Fruit fly (Drosophila melanogaster) whole organism: Measurements from ENCODE around the gene ClC-c.

Experiments used
- CG8478 ChIP-seq: fragments of >200 bp; optimal IDR thresholded peaks from 2 replicates; lab custom pipeline; 2018; ENCODE audit warnings: inconsistent platforms
- Dll ChIP-seq: fragments of >200 bp; optimal IDR thresholded peaks from 2 replicates; lab custom pipeline; 2017
- EcR ChIP-seq, 2 experiments: fragments of >200 bp; optimal IDR thresholded peaks; 2 replicates each; lab custom pipeline; 2017; ENCODE audit warnings: missing biosample characterization in 2 of 2, missing genetic modification characterization in 2 of 2, missing genetic modification reagents in 2 of 2
- pan ChIP-seq: fragments of >200 bp; optimal IDR thresholded peaks from 2 replicates; lab custom pipeline; 2017
- psq ChIP-seq: fragments of >200 bp; optimal IDR thresholded peaks from 2 replicates; lab custom pipeline; 2017
- usp ChIP-seq: fragments of >200 bp; optimal IDR thresholded peaks from 2 replicates; lab custom pipeline; 2017; ENCODE audit warnings: missing biosample characterization, missing genetic modification characterization, mixed read lengths

Gene ClC-c

DNA sequence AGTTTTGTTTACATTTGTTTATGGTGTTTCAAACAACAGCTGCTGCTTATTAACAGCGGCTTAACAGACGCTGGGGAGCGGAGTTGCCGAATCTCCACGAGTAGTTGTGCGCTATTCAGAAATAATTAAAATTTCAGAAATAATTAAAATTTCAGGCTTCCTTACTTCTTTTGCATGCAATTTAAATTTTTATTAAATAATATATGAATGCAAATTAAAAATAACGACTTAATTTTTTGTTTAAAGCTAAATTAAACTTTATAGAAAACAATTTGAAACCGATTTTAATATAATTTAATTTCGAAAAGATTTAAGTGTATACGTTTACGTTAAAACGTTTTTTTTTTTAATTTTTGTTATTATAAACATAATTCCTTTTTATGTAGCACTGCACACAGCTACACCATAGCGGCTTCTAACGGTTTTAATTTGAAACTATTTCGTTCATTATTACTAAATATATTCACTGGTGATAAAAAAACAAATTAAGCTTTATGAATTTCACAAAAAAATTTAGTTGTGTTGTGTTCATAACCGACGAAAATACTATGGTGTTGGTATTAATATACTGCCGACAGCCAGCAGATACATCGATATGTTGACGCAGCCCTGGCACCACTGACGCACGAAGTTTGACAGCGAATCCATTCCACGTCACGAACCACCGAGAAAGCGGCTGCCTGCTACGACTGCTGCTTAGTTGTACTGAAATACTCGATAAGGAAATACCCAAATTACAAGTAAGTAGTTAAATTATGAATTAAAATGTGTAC, 38.9 kb downstream of the ClC-c start, which contains the start of gene SsRbeta:
SsRbeta (plus strand) TSS at position 645 of the 773 bp plus-strand sequence.
- no peak for TF ChIP-seq usp
- no peak for TF ChIP-seq EcR (GFP tag; optimal IDR thresholded peaks at IDR 0.05; lab: Kevin White, UChicago)
- no peak for TF ChIP-seq CG8478 (lab: Kevin White, UChicago)
- no peak for TF ChIP-seq Dll (lab: Kevin White, UChicago)
- TF ChIP-seq psq (lab: Kevin White, UChicago): no peak
- TF ChIP-seq pan: no peak

DNA sequence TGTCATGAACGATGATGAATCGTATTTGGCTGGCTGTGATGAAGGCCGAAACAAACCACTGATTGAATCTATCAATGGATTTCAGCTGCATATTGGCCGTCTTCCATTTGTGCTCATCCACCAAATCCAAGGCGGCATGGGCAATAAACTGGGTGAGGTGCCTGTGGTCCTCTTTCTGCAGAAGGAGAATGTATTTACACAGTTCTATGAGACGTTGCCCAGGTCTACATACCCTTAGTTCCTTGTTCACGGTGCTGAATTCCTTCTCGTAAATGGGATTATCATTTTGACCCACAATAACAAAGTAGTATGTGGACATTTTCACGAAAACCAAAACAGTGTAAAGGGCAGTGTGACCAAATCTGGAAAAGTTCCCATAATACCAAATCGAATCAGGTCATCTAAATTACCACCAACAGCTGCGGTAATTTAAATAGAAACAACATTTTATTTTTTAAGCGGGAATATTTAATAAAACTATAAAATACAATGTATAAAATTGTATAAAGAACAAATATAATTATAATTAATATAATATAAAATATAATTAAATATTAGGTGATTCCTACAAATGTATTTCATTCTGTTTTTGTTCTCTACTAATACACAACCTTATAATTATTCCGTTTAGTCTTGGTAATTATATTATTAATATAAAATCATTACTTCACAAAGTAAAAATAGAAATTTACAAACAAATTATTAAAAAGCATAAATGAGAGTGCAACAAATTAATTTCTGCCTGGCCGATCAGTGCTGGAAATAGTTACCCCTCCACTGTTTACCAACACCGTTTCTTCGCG, 41.2 kb downstream of the ClC-c start, which contains the start of the genes Trs20 and elg1:
Trs20 (minus strand) TSS at position 369 of the 803 bp plus-strand sequence.
elg1 (plus strand) TSS at position 765 of the 803 bp plus-strand sequence.
- TF ChIP-seq CG8478 (lab: Kevin White, UChicago): no peak
- TF ChIP-seq EcR (GFP tag; optimal IDR thresholded peaks at IDR 0.05; lab: Kevin White, UChicago): no peak
- no peak for TF ChIP-seq Dll (lab: Kevin White, UChicago)
- TF ChIP-seq psq (lab: Kevin White, UChicago): no peak
- no peak for TF ChIP-seq pan
- TF ChIP-seq usp: no peak

DNA sequence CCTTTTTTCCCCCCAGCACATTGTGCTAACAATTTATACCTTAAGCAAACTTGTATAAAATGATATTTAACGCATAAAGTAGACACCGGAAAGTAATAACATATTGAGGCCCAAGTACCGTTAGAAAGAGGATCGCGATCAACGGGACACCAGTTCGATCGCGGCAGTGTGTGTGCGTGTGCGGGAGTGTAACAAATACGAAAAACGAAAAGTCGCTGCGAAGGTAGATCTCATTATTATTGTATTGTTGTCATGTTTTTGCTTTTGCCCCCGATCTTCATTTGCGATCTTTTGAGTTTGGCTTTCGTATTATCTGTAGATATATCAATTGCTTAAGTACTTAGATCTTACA, 41.8 kb downstream of the ClC-c start:
- TF ChIP-seq usp: no peak
- no peak for TF ChIP-seq Dll (lab: Kevin White, UChicago)
- TF ChIP-seq EcR (GFP tag; optimal IDR thresholded peaks at IDR 0.05; lab: Kevin White, UChicago): no peak
- no peak for TF ChIP-seq pan
- TF ChIP-seq psq (lab: Kevin White, UChicago): no peak
- TF ChIP-seq CG8478 (lab: Kevin White, UChicago): no peak

DNA sequence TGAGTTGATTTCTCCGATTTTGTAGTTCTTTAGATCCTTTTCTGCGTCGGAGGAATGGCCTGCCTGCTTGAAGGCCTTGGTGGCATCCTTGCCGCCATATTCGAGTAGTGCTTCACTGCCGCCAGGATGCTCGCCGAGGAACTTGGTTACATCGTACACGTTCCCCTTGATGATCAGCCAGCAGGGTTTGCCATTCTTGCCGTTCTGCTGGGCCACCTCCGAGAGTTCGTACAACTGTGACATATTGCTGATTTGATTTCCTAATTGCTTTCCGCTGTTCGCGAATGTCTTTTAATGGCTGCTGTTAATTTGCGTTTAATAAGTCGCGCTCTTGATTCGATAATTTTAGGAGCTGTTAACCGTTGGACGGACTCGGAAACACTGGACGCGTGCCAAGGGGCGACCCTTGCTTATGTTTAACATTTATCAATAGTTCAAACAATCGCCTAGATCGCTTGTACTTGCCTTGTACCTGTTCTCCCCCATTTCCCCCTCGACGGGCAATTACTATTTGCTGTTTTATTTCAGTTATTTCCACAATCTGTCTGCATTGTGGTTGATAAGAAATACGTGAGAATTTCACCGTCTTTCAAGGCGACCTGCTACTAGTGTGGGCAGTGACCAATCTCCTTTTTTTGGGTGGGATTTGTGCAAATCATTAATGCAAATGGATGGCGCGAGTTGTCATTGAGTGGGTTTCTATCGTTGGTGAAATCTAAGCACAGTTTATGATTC, 46.7 kb downstream of the ClC-c start:
- TF ChIP-seq psq (lab: Kevin White, UChicago) (no peak), pan (no peak), usp (no peak), EcR (GFP tag; optimal IDR thresholded peaks at IDR 0.05; lab: Kevin White, UChicago) (no peak), Dll (lab: Kevin White, UChicago) (no peak), CG8478 (lab: Kevin White, UChicago) (no peak)

DNA sequence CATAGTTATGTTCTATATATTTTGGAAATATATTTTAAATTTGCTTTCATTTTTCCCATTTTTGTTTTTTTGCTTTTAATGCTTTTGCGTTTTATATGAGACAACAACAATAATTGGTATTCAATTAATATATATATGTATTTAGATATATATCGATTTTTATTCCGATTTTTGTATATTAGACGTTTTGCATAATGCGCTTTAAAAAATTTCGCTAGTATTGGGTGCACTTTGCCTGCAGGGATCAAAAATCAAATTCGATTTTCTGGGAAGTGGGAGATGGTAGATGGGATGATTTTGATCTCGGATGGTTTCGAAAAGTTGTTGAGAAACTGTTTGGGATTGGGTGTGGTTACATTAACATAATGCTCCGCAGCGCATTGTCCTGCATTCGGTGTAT, 47.5 kb downstream of the ClC-c start, which contains the start of gene CG5157:
CG5157 (minus strand) TSS at position 101 of the 400 bp plus-strand sequence.
- TF ChIP-seq usp (no peak), CG8478 (lab: Kevin White, UChicago) (no peak), psq (lab: Kevin White, UChicago) (no peak), EcR (GFP tag; optimal IDR thresholded peaks at IDR 0.05; lab: Kevin White, UChicago) (no peak), pan (no peak), Dll (lab: Kevin White, UChicago) (no peak)

DNA sequence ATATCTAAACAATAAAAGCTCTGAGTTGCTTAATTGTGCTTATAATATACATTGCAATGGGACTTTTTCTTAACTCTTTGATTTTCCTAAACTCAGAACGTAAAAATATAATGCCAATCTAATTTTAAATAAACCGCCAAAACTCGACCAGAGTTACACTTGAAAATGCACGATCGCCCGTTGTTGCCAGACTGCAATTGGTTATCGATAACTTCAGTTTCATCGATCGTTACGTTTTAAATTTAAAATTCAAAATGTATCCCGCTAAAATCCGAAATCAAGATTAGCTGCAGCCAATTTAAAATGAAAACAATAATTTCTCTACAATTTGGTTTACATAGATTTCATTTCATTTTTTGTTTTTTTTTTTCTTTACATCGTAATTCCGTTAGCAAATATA, 48.9 kb downstream of the ClC-c start:
- TF ChIP-seq usp: no peak

DNA sequence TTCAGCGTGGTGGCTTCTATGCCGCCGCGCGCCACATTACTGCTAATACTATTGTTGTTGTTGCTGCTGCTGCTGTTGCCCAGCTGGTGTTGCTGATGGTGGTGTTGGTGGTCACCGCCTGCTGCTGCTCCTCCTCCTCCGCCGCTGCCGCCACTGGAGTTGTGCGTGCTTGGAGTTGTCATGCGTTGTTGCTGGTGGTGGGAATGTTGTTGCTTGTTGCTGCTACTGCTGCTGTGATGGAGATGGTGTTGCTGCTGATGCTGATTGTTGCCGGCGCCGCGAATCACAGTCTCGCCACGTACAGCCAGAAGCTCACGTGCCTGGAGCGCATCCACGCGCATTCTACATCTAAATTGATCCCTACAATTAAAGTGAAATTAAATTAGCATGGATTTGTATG, 51.3 kb downstream of the ClC-c start:
- TF ChIP-seq CG8478 (lab: Kevin White, UChicago) (no peak), Dll (lab: Kevin White, UChicago) (no peak), psq (lab: Kevin White, UChicago) (no peak), pan (no peak)

DNA sequence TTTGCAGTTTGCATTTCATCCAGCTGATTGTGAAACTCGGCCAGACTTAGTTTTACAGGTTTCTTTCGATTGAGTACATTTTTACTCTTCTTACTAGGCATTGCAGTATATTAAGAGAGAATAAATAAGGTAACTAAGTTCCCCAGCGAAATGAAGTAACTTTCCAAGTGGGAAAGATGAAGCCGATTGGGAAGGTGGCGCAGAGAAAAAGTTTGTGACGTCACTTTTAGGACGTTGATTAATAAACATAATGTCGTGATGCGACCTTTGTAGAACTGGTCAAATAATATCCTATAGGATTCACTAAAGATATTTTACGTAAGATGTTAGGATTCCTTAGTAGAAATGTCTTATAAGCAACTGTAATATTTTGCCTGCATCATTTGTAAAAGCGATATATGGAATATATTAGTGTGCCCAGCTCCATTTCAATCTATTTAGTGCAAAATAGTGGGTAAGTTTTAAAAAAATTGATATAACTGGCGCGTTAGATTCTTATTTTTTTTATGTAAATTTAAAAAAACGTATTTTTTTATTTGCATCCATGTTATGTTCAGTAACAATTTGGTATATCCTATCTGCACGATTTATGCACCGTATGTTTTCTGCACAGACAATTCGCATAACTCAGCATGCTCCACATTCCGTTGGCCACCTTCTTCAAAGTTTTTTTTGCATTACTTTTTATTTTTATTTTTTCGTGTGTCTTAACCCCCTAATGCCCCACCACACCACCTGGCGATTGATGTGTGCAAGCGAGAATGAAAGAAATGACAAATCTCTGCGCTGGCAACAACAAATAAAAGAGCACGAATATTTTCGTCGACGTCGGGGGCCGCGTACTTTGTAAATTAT, 53.7 kb downstream of the ClC-c start, which contains the start of gene CG32152:
CG32152 (minus strand) TSS at position 352 of the 855 bp plus-strand sequence.
- TF ChIP-seq CG8478 (lab: Kevin White, UChicago) (no peak), usp (no peak), Dll (lab: Kevin White, UChicago) (no peak), psq (lab: Kevin White, UChicago) (no peak), pan (no peak), EcR (GFP tag; optimal IDR thresholded peaks at IDR 0.05; lab: Kevin White, UChicago) (no peak)

DNA sequence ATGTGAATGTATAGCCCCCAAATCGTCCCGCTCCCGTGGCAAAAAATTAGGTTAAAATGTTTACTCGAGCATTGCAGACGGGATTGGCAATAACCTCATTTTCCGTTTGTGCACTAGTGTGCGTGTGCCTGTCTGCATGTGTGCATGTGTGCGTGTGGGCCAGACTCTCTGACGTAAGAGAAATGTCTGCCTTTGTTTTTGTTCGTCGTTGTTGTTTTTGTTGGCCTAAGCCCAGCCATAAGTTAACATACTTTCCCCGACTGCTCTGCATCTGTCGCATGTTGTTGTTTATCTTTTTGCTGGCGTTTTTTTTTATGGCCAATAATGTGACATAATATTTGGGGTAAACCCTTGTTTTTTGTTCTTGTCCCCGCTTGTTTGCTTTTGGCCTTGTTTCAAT, 55.0 kb downstream of the ClC-c start:
- TF ChIP-seq usp: no peak
